Fruit fly (Drosophila melanogaster) whole organism, larva: Measurements from ENCODE around the gene Nnf1b.
A peak's percentile ranks its signal among the peaks of the same experiment; 100 is the strongest.

Experiments
- noc ChIP-seq: fragments of 200-800 bp; sonication (Bioruptor generic); optimal IDR thresholded peaks from 3 replicates; lab custom pipeline; 2019; ENCODE audit warnings: missing biosample characterization, mild to moderate bottlenecking, missing genetic modification characterization, moderate library complexity

Gene Nnf1b

dm6 chr2L:821986-822711, 11.8 kb downstream of the Nnf1b start:
- TF ChIP-seq noc (tag; lab: Kevin White, UChicago), result no peak

dm6 chr2L:825768-826263, 15.4 kb downstream of the Nnf1b start, which contains the start of the genes CG3862 and dock:
TSS of gene CG3862 (minus strand) at chr2L:825861.
TSS of gene dock (plus strand) at chr2L:825969.
- TF ChIP-seq noc (tag; lab: Kevin White, UChicago), result peak; percentile 81

dm6 chr2L:826388-826787, 16.0 kb downstream of the Nnf1b start:
- no peak for TF ChIP-seq noc (tag; lab: Kevin White, UChicago)

dm6 chr2L:827049-827448, 16.7 kb downstream of the Nnf1b start:
- TF ChIP-seq noc (tag; lab: Kevin White, UChicago), result no peak

- TF ChIP-seq noc (tag; lab: Kevin White, UChicago), result no peak
These were observed 17.4 kb downstream of the Nnf1b start for dm6 chr2L:827516-828362.

- TF ChIP-seq noc (tag; lab: Kevin White, UChicago), result no peak
These were observed 27.6 kb downstream of the Nnf1b start for dm6 chr2L:837989-838388.

dm6 chr2L:838786-839185, 28.4 kb downstream of the Nnf1b start:
- TF ChIP-seq noc (tag; lab: Kevin White, UChicago), result peak; percentile 67

- no peak for TF ChIP-seq noc (tag; lab: Kevin White, UChicago)
These were observed 29.6 kb downstream of the Nnf1b start for dm6 chr2L:840022-840421.

dm6 chr2L:840716-841115, 30.3 kb downstream of the Nnf1b start:
- no peak for TF ChIP-seq noc (tag; lab: Kevin White, UChicago)

- peak; percentile 84 for TF ChIP-seq noc (tag; lab: Kevin White, UChicago)
These were observed 31.3 kb downstream of the Nnf1b start for dm6 chr2L:841708-842107.

- no peak for TF ChIP-seq noc (tag; lab: Kevin White, UChicago)
These were observed 32.5 kb downstream of the Nnf1b start for dm6 chr2L:842873-843272.

dm6 chr2L:843301-843700, 32.9 kb downstream of the Nnf1b start:
- TF ChIP-seq noc (tag; lab: Kevin White, UChicago), result no peak

- TF ChIP-seq noc (tag; lab: Kevin White, UChicago), result no peak
These were observed 33.7 kb downstream of the Nnf1b start for dm6 chr2L:843850-844791.

- TF ChIP-seq noc (tag; lab: Kevin White, UChicago), result peak; percentile 45
These were observed 35.1 kb downstream of the Nnf1b start for dm6 chr2L:845341-846004.
